Worm (Caenorhabditis elegans): ENCODE results near the gene F26F4.9.

F26F4.9 gene

ce11 chrIII:4947352-4947751 lies 35.0 kb upstream of the F26F4.9 start:
- no peak for TF ChIP-seq elt-1 (tag; optimal IDR thresholded peaks at IDR 0.05; ENCODE audit: borderline replicate concordance, insufficient read depth)
- TF ChIP-seq unc-120 (tag; optimal IDR thresholded peaks at IDR 0.05; ENCODE audit: poor library complexity, severe bottlenecking), result peak; percentile 64
- TF ChIP-seq unc-62 (GFP tag; optimal IDR thresholded peaks at IDR 0.05), result peak; percentile 71
- TF ChIP-seq tbx-8 (GFP tag; optimal IDR thresholded peaks at IDR 0.05), result peak; percentile 43
- TF ChIP-seq mls-2 (tag; optimal IDR thresholded peaks at IDR 0.05), result peak; percentile 86
- no peak for TF ChIP-seq blmp-1 (tag; optimal IDR thresholded peaks at IDR 0.05)
- no peak for TF ChIP-seq nhr-2 (tag; optimal IDR thresholded peaks at IDR 0.05)
- TF ChIP-seq ceh-83 (GFP tag; optimal IDR thresholded peaks at IDR 0.05), result peak; percentile 78
- TF ChIP-seq ces-1 (GFP tag; optimal IDR thresholded peaks at IDR 0.05), result peak; percentile 71
- TF ChIP-seq unc-39 (tag; optimal IDR thresholded peaks at IDR 0.05), result no peak
- TF ChIP-seq pha-4 (tag; optimal IDR thresholded peaks at IDR 0.05), result no peak
- peak; percentile 83 for TF ChIP-seq ztf-11 (tag; optimal IDR thresholded peaks at IDR 0.05)
- TF ChIP-seq mep-1 (tag; optimal IDR thresholded peaks at IDR 0.05), result peak; percentile 52
- no peak for TF ChIP-seq mab-5 (tag; optimal IDR thresholded peaks at IDR 0.05)
- peak; percentile 57 for TF ChIP-seq drap-1 (GFP tag; optimal IDR thresholded peaks at IDR 0.05)
- TF ChIP-seq ceh-43 (GFP tag; optimal IDR thresholded peaks at IDR 0.05), result peak; percentile 58
- no peak for TF ChIP-seq nhr-28 (tag; optimal IDR thresholded peaks at IDR 0.05)
- no peak for TF ChIP-seq elt-3 (tag; optimal IDR thresholded peaks at IDR 0.05)
- peak; percentile 91 for TF ChIP-seq cnd-1 (tag; optimal IDR thresholded peaks at IDR 0.05)
- peak; percentile 20 for TF ChIP-seq lin-32 (GFP tag; optimal IDR thresholded peaks at IDR 0.05)
- peak; percentile 29 for TF ChIP-seq sem-2 (GFP tag; optimal IDR thresholded peaks at IDR 0.05)
- peak; percentile 73 for TF ChIP-seq M03D4.4 (tag; optimal IDR thresholded peaks at IDR 0.05)
- TF ChIP-seq hlh-1 (tag; optimal IDR thresholded peaks at IDR 0.05), result peak; percentile 15
- TF ChIP-seq sptf-1 (tag; optimal IDR thresholded peaks at IDR 0.05), result peak; percentile 84
- no peak for TF ChIP-seq lsy-2 (tag; optimal IDR thresholded peaks at IDR 0.05)
- TF ChIP-seq ham-2 (GFP tag; optimal IDR thresholded peaks at IDR 0.05), result peak; percentile 80

ce11 chrIII:4944213-4944612 lies 31.9 kb upstream of the F26F4.9 start, which contains the start of gene ntl-9:
ntl-9 (plus strand) TSS chrIII:4944513.
- TF ChIP-seq flh-1 (GFP tag; optimal IDR thresholded peaks at IDR 0.05), result no peak
- no peak for TF ChIP-seq cnd-1 (tag; optimal IDR thresholded peaks at IDR 0.05)
- TF ChIP-seq mls-2 (tag; optimal IDR thresholded peaks at IDR 0.05), result no peak
- TF ChIP-seq nhr-2 (tag; optimal IDR thresholded peaks at IDR 0.05), result no peak
- no peak for TF ChIP-seq nhr-237 (tag; optimal IDR thresholded peaks at IDR 0.05)
- TF ChIP-seq pha-4 (tag; optimal IDR thresholded peaks at IDR 0.05), result no peak
- no peak for TF ChIP-seq hlh-1 (tag; optimal IDR thresholded peaks at IDR 0.05)
- TF ChIP-seq lsy-2 (tag; optimal IDR thresholded peaks at IDR 0.05), result no peak
- no peak for TF ChIP-seq nhr-12 (tag; optimal IDR thresholded peaks at IDR 0.05)
- no peak for TF ChIP-seq unc-39 (tag; optimal IDR thresholded peaks at IDR 0.05)
- no peak for TF ChIP-seq tbx-8 (GFP tag; optimal IDR thresholded peaks at IDR 0.05)
- no peak for TF ChIP-seq lin-13 (tag; optimal IDR thresholded peaks at IDR 0.05)
- TF ChIP-seq sptf-1 (tag; optimal IDR thresholded peaks at IDR 0.05), result no peak

DNA sequence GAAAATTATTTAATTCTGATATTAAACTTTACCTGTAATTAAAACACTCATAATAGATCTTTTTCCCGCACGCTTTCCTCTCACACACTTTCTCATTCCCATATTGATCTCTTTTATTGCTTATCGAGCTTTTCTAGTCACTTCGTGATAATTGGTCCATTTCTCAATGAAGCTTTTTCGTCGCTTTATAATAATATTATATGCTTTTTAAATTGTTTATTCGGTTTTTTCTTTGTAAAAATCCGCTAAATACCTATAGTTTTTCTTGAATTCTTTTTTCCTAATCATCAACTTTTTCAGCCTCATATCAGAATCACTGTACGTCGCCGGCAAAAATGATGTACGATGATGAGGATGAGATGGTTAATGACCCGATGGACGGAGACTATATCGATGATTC lies 26.9 kb upstream of the F26F4.9 start, which contains the start of gene rpb-2:
rpb-2 (plus strand) TSS at position 301 of the 400 bp plus-strand sequence.
- no peak for TF ChIP-seq lsy-2 (tag; optimal IDR thresholded peaks at IDR 0.05)
- TF ChIP-seq tbx-8 (GFP tag; optimal IDR thresholded peaks at IDR 0.05), result no peak
- TF ChIP-seq unc-62 (GFP tag; optimal IDR thresholded peaks at IDR 0.05), result no peak
- no peak for TF ChIP-seq cnd-1 (tag; optimal IDR thresholded peaks at IDR 0.05)
- no peak for TF ChIP-seq nhr-2 (tag; optimal IDR thresholded peaks at IDR 0.05)
- no peak for TF ChIP-seq ceh-43 (GFP tag; optimal IDR thresholded peaks at IDR 0.05)
- TF ChIP-seq sem-2 (GFP tag; optimal IDR thresholded peaks at IDR 0.05), result no peak
- TF ChIP-seq ceh-83 (GFP tag; optimal IDR thresholded peaks at IDR 0.05), result no peak
- TF ChIP-seq nhr-28 (tag; optimal IDR thresholded peaks at IDR 0.05), result no peak

DNA sequence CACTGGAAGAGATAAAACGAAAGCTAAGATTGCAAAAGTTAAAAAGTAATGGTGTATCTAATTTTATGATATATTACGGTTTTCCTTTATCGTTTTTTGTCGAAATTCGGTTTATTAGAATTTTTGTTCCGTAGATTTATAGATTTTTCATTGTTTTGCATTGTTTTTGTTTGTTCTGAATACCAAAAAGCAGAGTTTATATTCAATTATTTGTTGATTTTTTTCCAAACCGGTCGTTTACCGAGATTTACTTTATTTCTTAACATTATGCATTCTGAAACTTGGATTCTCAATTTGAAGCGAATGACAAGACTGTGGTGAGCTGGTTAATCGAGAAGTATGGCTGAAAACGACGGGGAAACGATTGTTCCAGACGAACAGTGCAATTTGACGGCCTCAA lies 24.7 kb upstream of the F26F4.9 start, which contains the start of gene fsn-1:
fsn-1 (plus strand) TSS at position 301 of the 400 bp plus-strand sequence.
- TF ChIP-seq lsy-2 (tag; optimal IDR thresholded peaks at IDR 0.05), result no peak
- TF ChIP-seq zip-8 (tag; optimal IDR thresholded peaks at IDR 0.05), result no peak
- TF ChIP-seq ces-1 (GFP tag; optimal IDR thresholded peaks at IDR 0.05), result no peak
- no peak for TF ChIP-seq ceh-43 (GFP tag; optimal IDR thresholded peaks at IDR 0.05)
- TF ChIP-seq nhr-76 (tag; optimal IDR thresholded peaks at IDR 0.05), result no peak
- no peak for TF ChIP-seq mab-5 (tag; optimal IDR thresholded peaks at IDR 0.05)
- no peak for TF ChIP-seq ceh-39 (tag; optimal IDR thresholded peaks at IDR 0.05)

Data from whole organism, mixed stage, embryonic.